Worm (Caenorhabditis elegans): ENCODE data around the gene wrn-1.

DNA sequence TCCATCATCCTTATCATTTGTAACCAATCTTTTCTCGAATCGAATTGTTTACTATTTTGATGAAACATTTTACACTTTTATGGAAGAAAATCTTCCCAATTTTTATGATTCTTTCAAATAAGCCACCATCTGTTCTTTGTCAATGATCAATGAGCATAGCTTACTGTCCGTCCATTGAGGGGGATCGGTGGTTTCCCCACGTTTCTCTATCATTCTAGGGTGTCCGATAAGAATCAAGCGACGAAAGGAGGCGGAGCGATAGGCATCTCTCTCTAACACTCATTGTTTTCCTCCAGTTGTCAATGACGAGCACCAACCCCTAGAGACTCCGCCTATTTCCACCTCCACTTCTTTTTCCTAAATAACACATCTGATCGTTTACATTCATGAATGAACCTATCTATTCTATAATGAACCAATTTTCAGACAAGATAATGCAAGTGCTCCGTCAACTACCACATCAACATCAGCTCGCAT lies 30.2 kb upstream of the wrn-1 start, which contains the start of gene C56E6.2:
- TF ChIP-seq aly-2 (tag; optimal IDR thresholded peaks at IDR 0.05) (no peak), lin-11 (tag; optimal IDR thresholded peaks at IDR 0.05) (no peak), ztf-11 (tag; optimal IDR thresholded peaks at IDR 0.05) (no peak), snpc-4 (tag; optimal IDR thresholded peaks at IDR 0.05) (no peak), lin-39 (tag; optimal IDR thresholded peaks at IDR 0.05) (no peak), lsy-2 (tag; optimal IDR thresholded peaks at IDR 0.05) (no peak), skn-1 (tag; optimal IDR thresholded peaks at IDR 0.05) (no peak), ama-1 (optimal IDR thresholded peaks at IDR 0.05) (no peak), gmeb-1 (tag; optimal IDR thresholded peaks at IDR 0.05) (no peak), egl-27 (tag; optimal IDR thresholded peaks at IDR 0.05) (no peak), ztf-4 (tag; optimal IDR thresholded peaks at IDR 0.05) (no peak), unc-55 (GFP tag; optimal IDR thresholded peaks at IDR 0.05) (no peak), ZK546.5 (tag; optimal IDR thresholded peaks at IDR 0.05) (no peak)

All from whole organism, L2 larva.